Worm (Caenorhabditis elegans) whole organism, mixed stage, embryonic: ENCODE data around the gene dmd-6.

Experiments
- ceh-83 ChIP-seq: fragments of 200-800 bp; sonication (Bioruptor generic); optimal IDR thresholded peaks from 2 replicates; lab custom pipeline; 2018; ENCODE audit warnings: mild to moderate bottlenecking, missing genetic modification characterization, missing compliant biosample characterization
- elt-1 ChIP-seq: sonication (generic microtip); optimal IDR thresholded peaks from 2 replicates; lab custom pipeline; 2017; ENCODE audit warnings: missing genetic modification characterization, mild to moderate bottlenecking, missing compliant biosample characterization, antibody characterized with exemption, moderate library complexity, borderline replicate concordance; ENCODE audit not compliant: insufficient read depth
- elt-3 ChIP-seq: fragments of 150-350 bp; optimal IDR thresholded peaks from 2 replicates; lab custom pipeline; 2014; ENCODE audit warnings: missing biosample characterization, missing genetic modification characterization
- nhr-12 ChIP-seq: fragments of 150-350 bp; optimal IDR thresholded peaks from 2 replicates; lab custom pipeline; 2014; ENCODE audit warnings: missing biosample characterization, missing genetic modification characterization
- nhr-237 ChIP-seq: fragments of 150-350 bp; optimal IDR thresholded peaks from 2 replicates; lab custom pipeline; 2014; ENCODE audit warnings: missing biosample characterization, missing genetic modification characterization
- unc-39 ChIP-seq: fragments of 150-350 bp; optimal IDR thresholded peaks from 2 replicates; lab custom pipeline; 2014; ENCODE audit warnings: missing biosample characterization, missing genetic modification characterization
- unc-62 ChIP-seq: fragments of 150-350 bp; optimal IDR thresholded peaks from 2 replicates; lab custom pipeline; 2014; ENCODE audit warnings: missing biosample characterization, missing genetic modification reagents, missing genetic modification characterization

- TF ChIP-seq unc-62 (GFP tag; lab: Kevin White, UChicago) (no peak), ceh-83 (GFP tag; lab: Kevin White, UChicago) (no peak), elt-1 (tag; lab: Kevin White, UChicago) (no peak), unc-39 (tag; lab: Kevin White, UChicago) (no peak), nhr-237 (tag; lab: Kevin White, UChicago) (no peak), elt-3 (tag; lab: Kevin White, UChicago) (no peak), nhr-12 (tag; lab: Kevin White, UChicago) (no peak)
Observed at ce11 chrIV:14621117-14621516, 4.7 kb downstream of the dmd-6 start.
